Fruit fly (Drosophila melanogaster) whole organism, embryonic: ENCODE data around the gene MED14.
A peak's percentile ranks its signal among the peaks of the same experiment; 100 is the strongest.

Experiments used
- Antp ChIP-seq: fragments of 200-800 bp; sonication (Bioruptor generic); optimal IDR thresholded peaks from 3 replicates; lab custom pipeline; 2016; ENCODE audit warnings: missing biosample characterization, missing genetic modification characterization
- Atf3 ChIP-seq: fragments of 200-800 bp; sonication (Bioruptor generic); optimal IDR thresholded peaks from 3 replicates; lab custom pipeline; 2016; ENCODE audit warnings: missing biosample characterization, missing genetic modification characterization
- CG10267 ChIP-seq: fragments of 200-800 bp; sonication (Bioruptor generic); optimal IDR thresholded peaks from 2 replicates; lab custom pipeline; 2018; ENCODE audit warnings: missing biosample characterization, mild to moderate bottlenecking, missing genetic modification characterization, moderate library complexity
- CG11723 ChIP-seq: fragments of 200-800 bp; sonication (Bioruptor generic); optimal IDR thresholded peaks from 2 replicates; lab custom pipeline; 2017; ENCODE audit warnings: missing biosample characterization, mild to moderate bottlenecking, missing genetic modification characterization
- CG12071 ChIP-seq: fragments of 200-800 bp; sonication (Bioruptor generic); optimal IDR thresholded peaks from 3 replicates; lab custom pipeline; 2018; ENCODE audit warnings: missing biosample characterization, mild to moderate bottlenecking, missing genetic modification characterization
- CG17829 ChIP-seq: fragments of 200-800 bp; optimal IDR thresholded peaks from 2 replicates; lab custom pipeline; 2019; ENCODE audit warnings: missing biosample characterization, mild to moderate bottlenecking, missing genetic modification characterization, moderate library complexity
- CG18011 ChIP-seq: fragments of 200-800 bp; sonication (Bioruptor generic); optimal IDR thresholded peaks from 2 replicates; lab custom pipeline; 2017; ENCODE audit warnings: missing biosample characterization, missing genetic modification characterization, mild to moderate bottlenecking, moderate library complexity, missing genotype
- CG2116 ChIP-seq: fragments of 200-800 bp; sonication (Bioruptor generic); optimal IDR thresholded peaks from 3 replicates; lab custom pipeline; 2018; ENCODE audit warnings: missing biosample characterization, mild to moderate bottlenecking, missing genetic modification characterization
- CG2202 ChIP-seq: fragments of 200-800 bp; sonication (Bioruptor generic); optimal IDR thresholded peaks from 2 replicates; lab custom pipeline; 2018; ENCODE audit warnings: missing biosample characterization, mild to moderate bottlenecking, missing genetic modification characterization
- CG3281 ChIP-seq: fragments of 200-800 bp; sonication (Bioruptor generic); optimal IDR thresholded peaks from 3 replicates; lab custom pipeline; 2017; ENCODE audit warnings: missing biosample characterization, mild to moderate bottlenecking, missing genetic modification characterization
- CG9437 ChIP-seq: fragments of 200-800 bp; sonication (Bioruptor generic); optimal IDR thresholded peaks from 2 replicates; lab custom pipeline; 2018; ENCODE audit warnings: missing biosample characterization, mild to moderate bottlenecking, missing genetic modification characterization
- D19B ChIP-seq: fragments of 200-800 bp; sonication (Bioruptor generic); optimal IDR thresholded peaks from 2 replicates; lab custom pipeline; 2017; ENCODE audit warnings: missing biosample characterization, mild to moderate bottlenecking, missing genetic modification characterization
- Dad ChIP-seq: fragments of 200-800 bp; sonication (Bioruptor generic); optimal IDR thresholded peaks from 3 replicates; lab custom pipeline; 2016; ENCODE audit warnings: missing biosample characterization, missing genetic modification characterization
- Deaf1 ChIP-seq: fragments of 200-800 bp; optimal IDR thresholded peaks from 3 replicates; lab custom pipeline; 2019; ENCODE audit warnings: missing biosample characterization, mild to moderate bottlenecking, missing genetic modification characterization, moderate library complexity
- Dfd ChIP-seq, 2 experiments: fragments of >200 bp; optimal IDR thresholded peaks; 2 replicates each; lab custom pipeline; 2017; ENCODE audit warnings: missing biosample characterization in 2 of 2, missing genetic modification characterization in 2 of 2
- Dref ChIP-seq: fragments of 200-800 bp; sonication (Bioruptor generic); IDR thresholded peaks from 2 replicates; pipeline ENCODE4 v1.3.6; 2022; ENCODE audit warnings: missing biosample characterization, missing genetic modification characterization
- Fer1 ChIP-seq: fragments of 200-800 bp; sonication (Bioruptor generic); optimal IDR thresholded peaks from 2 replicates; lab custom pipeline; 2017; ENCODE audit warnings: missing biosample characterization, mild to moderate bottlenecking, missing genetic modification characterization
- Hmr ChIP-seq: fragments of 200-800 bp; sonication (Bioruptor generic); optimal IDR thresholded peaks from 3 replicates; lab custom pipeline; 2017; ENCODE audit warnings: mild to moderate bottlenecking, missing biosample characterization, missing genetic modification reagents, missing genetic modification characterization
- Hsf ChIP-seq: fragments of 200-800 bp; sonication (Bioruptor generic); optimal IDR thresholded peaks from 3 replicates; lab custom pipeline; 2016; ENCODE audit warnings: missing biosample characterization, missing genetic modification characterization
- Lhr ChIP-seq: fragments of 200-800 bp; sonication (Bioruptor generic); optimal IDR thresholded peaks from 3 replicates; lab custom pipeline; 2017; ENCODE audit warnings: mild to moderate bottlenecking, missing biosample characterization, missing genetic modification reagents, missing genetic modification characterization
- MESR4 ChIP-seq: fragments of 200-800 bp; sonication (Bioruptor generic); optimal IDR thresholded peaks from 2 replicates; lab custom pipeline; 2018; ENCODE audit warnings: missing biosample characterization, mild to moderate bottlenecking, missing genetic modification characterization, moderate library complexity
- Mad ChIP-seq: fragments of 200-800 bp; sonication (Bioruptor generic); optimal IDR thresholded peaks from 2 replicates; lab custom pipeline; 2016; ENCODE audit warnings: missing biosample characterization, missing genetic modification characterization
- Ravus ChIP-seq: fragments of 200-800 bp; sonication (Bioruptor generic); IDR thresholded peaks from 2 replicates; pipeline ENCODE4 v1.3.6; 2022; ENCODE audit warnings: missing biosample characterization, missing genetic modification characterization
- Sry-δ ChIP-seq: fragments of 200-800 bp; sonication (Bioruptor generic); optimal IDR thresholded peaks from 2 replicates; lab custom pipeline; 2016; ENCODE audit warnings: missing biosample characterization, missing genetic modification characterization
- Trl ChIP-seq, 3 experiments: fragments of >200 bp in 2 of 3; fragments of 200-800 bp in 1 of 3; sonication (Bioruptor generic) in 1 of 3; optimal IDR thresholded peaks; 2 replicates in 1 of 3; 3 replicates in 2 of 3; lab custom pipeline; 2016 to 2017; ENCODE audit warnings: missing biosample characterization in 1 of 3, missing genetic modification characterization in 1 of 3
- amos ChIP-seq: fragments of 200-800 bp; sonication (Bioruptor generic); IDR thresholded peaks from 2 replicates; pipeline ENCODE4 v1.3.6; 2022; ENCODE audit warnings: missing biosample characterization, missing genetic modification characterization; ENCODE audit not compliant: partially characterized antibody
- bab2 ChIP-seq: fragments of 200-800 bp; sonication (Bioruptor generic); optimal IDR thresholded peaks from 2 replicates; lab custom pipeline; 2016; ENCODE audit warnings: missing biosample characterization, missing genetic modification characterization
- btn ChIP-seq: fragments of 200-800 bp; sonication (Bioruptor generic); optimal IDR thresholded peaks from 2 replicates; lab custom pipeline; 2016; ENCODE audit warnings: missing biosample characterization, missing genetic modification characterization
- cas ChIP-seq: fragments of 200-800 bp; sonication (Bioruptor generic); IDR thresholded peaks from 2 replicates; pipeline ENCODE4 v1.3.6; 2022; ENCODE audit warnings: missing biosample characterization, missing genetic modification characterization
- fu2 ChIP-seq: fragments of 200-800 bp; sonication (Bioruptor generic); optimal IDR thresholded peaks from 2 replicates; lab custom pipeline; 2016; ENCODE audit warnings: missing biosample characterization, missing genetic modification characterization
- gfzf ChIP-seq: fragments of 200-800 bp; sonication (Bioruptor generic); optimal IDR thresholded peaks from 2 replicates; lab custom pipeline; 2016; ENCODE audit warnings: missing biosample characterization, mild to moderate bottlenecking, missing genetic modification characterization, moderate library complexity
- gro ChIP-seq: fragments of 200-800 bp; sonication (Bioruptor generic); optimal IDR thresholded peaks from 2 replicates; lab custom pipeline; 2016; ENCODE audit warnings: missing biosample characterization, missing genetic modification characterization
- kni ChIP-seq: fragments of 200-800 bp; sonication (Bioruptor generic); optimal IDR thresholded peaks from 3 replicates; lab custom pipeline; 2017; ENCODE audit warnings: mild to moderate bottlenecking, missing biosample characterization, missing genetic modification reagents, missing genetic modification characterization
- luna ChIP-seq: fragments of 200-800 bp; sonication (Bioruptor generic); optimal IDR thresholded peaks from 2 replicates; lab custom pipeline; 2016; ENCODE audit warnings: missing biosample characterization, missing genetic modification characterization
- mld ChIP-seq: fragments of 200-800 bp; sonication (Bioruptor generic); IDR thresholded peaks from 3 replicates; pipeline ENCODE4 v1.3.6; 2022; ENCODE audit warnings: missing biosample characterization, missing genetic modification characterization; ENCODE audit not compliant: partially characterized antibody
- nerfin-2 ChIP-seq: fragments of 200-800 bp; sonication (Bioruptor generic); IDR thresholded peaks from 2 replicates; pipeline ENCODE4 v1.3.6; 2022; ENCODE audit warnings: missing biosample characterization, missing genetic modification characterization; ENCODE audit not compliant: partially characterized antibody
- nom ChIP-seq: fragments of 200-800 bp; sonication (Bioruptor generic); optimal IDR thresholded peaks from 2 replicates; lab custom pipeline; 2017; ENCODE audit warnings: missing biosample characterization, missing genetic modification characterization, mild to moderate bottlenecking, moderate library complexity, missing genetic modification reagents
- prd ChIP-seq, 3 experiments: fragments of >200 bp in 2 of 3; fragments of 200-800 bp in 1 of 3; sonication (Bioruptor generic) in 1 of 3; optimal IDR thresholded peaks in 2 of 3; IDR thresholded peaks in 1 of 3; 2 replicates in 2 of 3; 3 replicates in 1 of 3; pipeline versions ENCODE4 v1.3.6 to Lab custom; 2017 to 2022; ENCODE audit warnings: missing biosample characterization in 1 of 3, missing genetic modification characterization in 1 of 3
- pzg ChIP-seq: fragments of 200-800 bp; sonication (Bioruptor generic); optimal IDR thresholded peaks from 3 replicates; lab custom pipeline; 2018; ENCODE audit warnings: missing biosample characterization, mild to moderate bottlenecking, missing genetic modification characterization, moderate library complexity
- sd ChIP-seq: fragments of 200-800 bp; sonication (Bioruptor generic); optimal IDR thresholded peaks from 3 replicates; lab custom pipeline; 2018; ENCODE audit warnings: missing biosample characterization, mild to moderate bottlenecking, missing genetic modification characterization, moderate library complexity
- seq ChIP-seq: fragments of 200-800 bp; sonication (Bioruptor generic); IDR thresholded peaks from 2 replicates; pipeline ENCODE4 v1.3.6; 2022; ENCODE audit warnings: missing biosample characterization, missing genetic modification characterization
- sob ChIP-seq: fragments of 200-800 bp; sonication (Bioruptor generic); IDR thresholded peaks from 2 replicates; pipeline ENCODE4 v1.3.6; 2022; ENCODE audit warnings: missing biosample characterization, missing genetic modification characterization
- sqz ChIP-seq: fragments of 200-800 bp; sonication (Bioruptor generic); optimal IDR thresholded peaks from 3 replicates; lab custom pipeline; 2018; ENCODE audit warnings: missing biosample characterization, mild to moderate bottlenecking, missing genetic modification characterization
- trh ChIP-seq: fragments of 200-800 bp; sonication (Bioruptor generic); optimal IDR thresholded peaks from 2 replicates; lab custom pipeline; 2016; ENCODE audit warnings: missing biosample characterization, missing genetic modification characterization
- vnd ChIP-seq: fragments of 200-800 bp; sonication (Bioruptor generic); IDR thresholded peaks from 3 replicates; pipeline ENCODE4 v1.3.6; 2022; ENCODE audit warnings: missing biosample characterization, missing genetic modification characterization; ENCODE audit not compliant: partially characterized antibody

The MED14 gene

dm6 chr3L:647529-647928 lies 54.5 kb downstream of the MED14 start (continued):
- TF ChIP-seq sob (GFP tag; lab: Robert Waterston, UW) (no peak), Sry-δ (no peak), CG2202 (tag; lab: Kevin White, UChicago) (no peak), seq (no peak), Deaf1 (tag; lab: Kevin White, UChicago) (peak; percentile 31), gro (GFP tag; lab: Kevin White, UChicago) (no peak), Mad (GFP tag; lab: Kevin White, UChicago) (no peak), CG9437 (GFP tag; lab: Kevin White, UChicago) (no peak), nerfin-2 (GFP tag; lab: Robert Waterston, UW) (no peak), Antp (GFP tag; lab: Kevin White, UChicago) (no peak), Lhr (no peak)
- TF ChIP-seq, all 482 proteins: peak for 8

dm6 chr3L:648155-649024 lies 55.3 kb downstream of the MED14 start, which contains the start of gene Gale:
Gene Gale (plus strand): TSS chr3L:648555.
- peak; percentile 72 for TF ChIP-seq CG10267 (tag; lab: Kevin White, UChicago)
- TF ChIP-seq CG18011: no peak
- no peak for TF ChIP-seq kni (GFP tag; lab: Kevin White, UChicago)
- TF ChIP-seq luna (GFP tag; lab: Kevin White, UChicago): no peak
- 0 out of 2 replicates have a peak, but pooled peaks have one; percentile 7 for TF ChIP-seq cas (GFP tag; lab: Robert Waterston, UW)
- TF ChIP-seq Ravus (GFP tag; lab: Robert Waterston, UW): no peak
- TF ChIP-seq bab2 (GFP tag; lab: Kevin White, UChicago): peak; percentile 68
- TF ChIP-seq CG11723 (GFP tag; lab: Kevin White, UChicago): no peak
- TF ChIP-seq gfzf (GFP tag; lab: Kevin White, UChicago): peak; percentile 7
- peak; percentile 30 for TF ChIP-seq Dad (GFP tag; lab: Kevin White, UChicago)
- TF ChIP-seq Hmr: peak; percentile 25
- TF ChIP-seq Hsf (GFP tag; lab: Kevin White, UChicago): no peak
- peak; percentile 73 for TF ChIP-seq amos
- TF ChIP-seq Dfd (GFP tag; optimal IDR thresholded peaks at IDR 0.05; lab: Kevin White, UChicago): no peak
- TF ChIP-seq mld (GFP tag; lab: Robert Waterston, UW): no peak; the same call in 2 of the 3 replicates
- TF ChIP-seq Atf3: no peak
- TF ChIP-seq Fer1 (GFP tag; lab: Kevin White, UChicago): peak; percentile 24
- TF ChIP-seq Sry-δ: peak; percentile 61
- TF ChIP-seq sd (tag; lab: Kevin White, UChicago): peak; percentile 70
- TF ChIP-seq CG3281 (GFP tag; lab: Kevin White, UChicago): no peak
- no peak for TF ChIP-seq trh (GFP tag; lab: Kevin White, UChicago)
- peak; percentile 70 for TF ChIP-seq pzg (GFP tag; lab: Kevin White, UChicago)
- TF ChIP-seq CG2116 (GFP tag; lab: Kevin White, UChicago): peak; percentile 43
- TF ChIP-seq Dref (GFP tag; lab: Robert Waterston, UW): peak; percentile 87
- no peak for TF ChIP-seq prd (optimal IDR thresholded peaks at IDR 0.05; lab: Kevin White, UChicago)
- TF ChIP-seq prd (GFP tag; IDR thresholded peaks at IDR 0.05; lab: Robert Waterston, UW): peak; percentile 23; the same call in 1 of the 3 replicates
- no peak for TF ChIP-seq fu2 (GFP tag; lab: Kevin White, UChicago)
- peak; percentile 15 for TF ChIP-seq gro (GFP tag; lab: Kevin White, UChicago)
- peak; percentile 72 for TF ChIP-seq nom (GFP tag; lab: Kevin White, UChicago)
- TF ChIP-seq CG12071 (GFP tag; lab: Kevin White, UChicago): no peak
- no peak for TF ChIP-seq btn
- TF ChIP-seq Trl (optimal IDR thresholded peaks at IDR 0.05; lab: Kevin White, UChicago): peak; percentile 63 to 80
- TF ChIP-seq Trl (GFP tag; optimal IDR thresholded peaks at IDR 0.05; lab: Kevin White, UChicago): no peak
- TF ChIP-seq vnd (GFP tag; lab: Robert Waterston, UW): peak; percentile 53; the same call in 1 of the 3 replicates
- no peak for TF ChIP-seq D19B (GFP tag; lab: Kevin White, UChicago)
- peak; percentile 27; the same call in 1 of the 2 replicates for TF ChIP-seq sob (GFP tag; lab: Robert Waterston, UW)
- TF ChIP-seq sqz (GFP tag; lab: Kevin White, UChicago): no peak
- TF ChIP-seq CG17829 (tag; lab: Kevin White, UChicago): no peak
- TF ChIP-seq MESR4: peak; percentile 33
